Worm (Caenorhabditis elegans): ENCODE data around the gene rfs-1.
A peak's percentile ranks its signal among the peaks of the same experiment; 100 is the strongest.

Gene rfs-1

DNA sequence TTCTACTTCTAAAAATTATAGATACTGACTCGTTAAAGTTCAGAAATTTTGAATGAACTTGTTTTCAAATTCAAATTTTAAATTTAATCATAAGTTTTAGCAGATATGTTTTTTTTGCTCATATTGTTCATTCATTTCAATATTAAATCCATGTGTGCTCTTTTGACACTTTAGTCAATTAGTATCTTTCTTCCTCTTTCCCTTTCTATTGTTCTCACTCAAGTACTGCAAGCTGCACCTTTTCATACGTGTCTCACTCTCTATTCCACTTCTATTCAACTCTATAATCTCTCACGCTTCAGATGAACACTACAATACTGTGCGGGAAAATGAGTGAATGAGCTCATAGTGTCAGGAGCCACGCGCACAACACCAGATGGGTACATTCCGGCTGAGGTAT, 8.4 kb upstream of the rfs-1 start, which contains the start of gene C30A5.16:
TSS of gene C30A5.16 (plus strand) at position 301 of the 400 bp plus-strand sequence.
- no peak for TF ChIP-seq unc-55 (GFP tag; optimal IDR thresholded peaks at IDR 0.05)
- no peak for TF ChIP-seq ceh-18 (tag; optimal IDR thresholded peaks at IDR 0.05)
- TF ChIP-seq sox-2 (GFP tag; IDR thresholded peaks at IDR 0.05), result peak; percentile 24
- peak; percentile 75 for TF ChIP-seq ceh-31 (tag; optimal IDR thresholded peaks at IDR 0.05)

DNA sequence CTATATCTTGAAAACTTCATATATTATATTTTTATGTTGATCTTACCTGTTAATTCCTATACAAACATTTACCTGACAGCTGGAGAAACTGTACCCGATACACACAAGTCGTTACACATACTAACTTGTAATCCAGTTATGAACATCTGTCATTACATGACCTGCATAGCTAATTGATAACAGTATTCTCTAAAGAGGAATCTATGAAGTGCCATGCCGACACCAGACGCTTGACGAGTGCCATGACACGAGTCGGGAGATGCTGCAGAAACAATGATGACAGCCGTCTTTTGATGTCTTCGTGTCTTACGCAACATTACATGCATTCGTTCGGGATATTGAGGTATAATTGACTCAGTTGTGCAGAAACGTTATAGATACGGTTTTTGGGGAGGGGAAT, 6.2 kb upstream of the rfs-1 start:
- TF ChIP-seq ets-4 (tag; optimal IDR thresholded peaks at IDR 0.05) (no peak), unc-86 (tag; optimal IDR thresholded peaks at IDR 0.05) (peak; percentile 38)

DNA sequence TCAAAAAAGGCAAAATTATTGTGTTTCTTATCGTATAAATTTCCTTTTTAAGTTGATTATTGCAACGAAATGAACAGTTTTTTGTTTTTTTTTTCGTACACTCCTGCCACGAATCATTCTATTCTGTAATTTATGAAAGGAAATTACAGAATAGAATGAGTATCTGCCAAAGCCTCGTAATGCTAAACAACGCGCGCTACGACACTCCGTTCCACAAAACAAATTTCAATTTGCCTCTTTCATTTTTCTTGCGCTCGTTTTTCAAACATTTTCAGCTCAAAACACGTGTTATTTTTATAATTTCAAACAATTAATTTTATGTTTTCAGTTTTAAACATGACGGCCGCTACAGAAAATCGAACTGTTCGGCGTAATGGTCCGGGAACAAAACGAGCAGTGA, 1.5 kb upstream of the rfs-1 start, which contains the start of gene mob-4:
TSS of gene mob-4 (plus strand) at position 329 of the 400 bp plus-strand sequence.
- TF ChIP-seq ceh-34 (tag; optimal IDR thresholded peaks at IDR 0.05), result no peak
- no peak for TF ChIP-seq F13H6.1 (tag; optimal IDR thresholded peaks at IDR 0.05)
- no peak for TF ChIP-seq ceh-2 (tag; optimal IDR thresholded peaks at IDR 0.05)
- no peak for TF ChIP-seq tbx-2 (tag; optimal IDR thresholded peaks at IDR 0.05)
- no peak for TF ChIP-seq ttx-3 (tag; optimal IDR thresholded peaks at IDR 0.05)
- TF ChIP-seq ceh-14 (tag; optimal IDR thresholded peaks at IDR 0.05), result no peak
- no peak for TF ChIP-seq madf-2 (tag; optimal IDR thresholded peaks at IDR 0.05)

DNA sequence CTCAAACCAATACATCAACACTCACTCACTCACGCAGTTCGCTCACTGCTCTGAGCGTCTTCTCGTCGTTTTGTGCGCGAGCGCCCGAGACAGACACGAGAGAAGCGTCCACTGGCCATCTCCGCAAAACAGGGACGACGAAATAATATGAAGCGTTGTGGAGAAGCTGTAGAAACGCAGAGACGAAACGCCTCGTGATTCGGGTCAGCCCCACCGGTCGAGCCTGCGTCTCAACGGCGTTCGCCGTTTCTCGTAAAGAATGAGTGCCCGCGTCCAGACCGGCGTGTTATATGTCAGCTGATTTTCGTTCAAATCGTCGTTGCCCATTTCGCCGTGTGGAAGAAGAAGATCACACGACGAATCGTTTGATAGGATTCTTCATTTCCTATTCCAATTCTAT, 1.2 kb downstream of the rfs-1 start, which contains the start of gene fbxl-1:
TSS of gene fbxl-1 (plus strand) at position 320 of the 400 bp plus-strand sequence.
- TF ChIP-seq syd-9 (tag; optimal IDR thresholded peaks at IDR 0.05) (no peak), unc-55 (GFP tag; optimal IDR thresholded peaks at IDR 0.05) (peak; percentile 77), lim-6 (tag; optimal IDR thresholded peaks at IDR 0.05) (no peak), rnt-1 (tag; optimal IDR thresholded peaks at IDR 0.05) (peak; percentile 57), dmd-4 (tag; optimal IDR thresholded peaks at IDR 0.05; ENCODE audit: borderline replicate concordance) (no peak), unc-42 (tag; optimal IDR thresholded peaks at IDR 0.05) (peak; percentile 1), dve-1 (tag; optimal IDR thresholded peaks at IDR 0.05) (no peak), hlh-30 (tag; optimal IDR thresholded peaks at IDR 0.05; ENCODE audit: insufficient read depth) (peak; percentile 95), ceh-24 (tag; optimal IDR thresholded peaks at IDR 0.05) (no peak), elt-4 (tag; optimal IDR thresholded peaks at IDR 0.05) (no peak), zip-5 (tag; optimal IDR thresholded peaks at IDR 0.05) (no peak), pat-9 (tag; optimal IDR thresholded peaks at IDR 0.05) (no peak), sdc-2 (tag; optimal IDR thresholded peaks at IDR 0.05) (no peak), elt-2 (tag; optimal IDR thresholded peaks at IDR 0.05) (no peak), pha-2 (tag; optimal IDR thresholded peaks at IDR 0.05) (no peak), pqm-1 (tag; optimal IDR thresholded peaks at IDR 0.05) (no peak), tbx-2 (tag; optimal IDR thresholded peaks at IDR 0.05) (peak; percentile 66), ceh-34 (tag; optimal IDR thresholded peaks at IDR 0.05) (peak; percentile 73), npax-4 (tag; optimal IDR thresholded peaks at IDR 0.05) (no peak), fkh-6 (tag; optimal IDR thresholded peaks at IDR 0.05) (no peak), hlh-6 (tag; optimal IDR thresholded peaks at IDR 0.05) (no peak), lin-11 (tag; optimal IDR thresholded peaks at IDR 0.05) (no peak), hlh-15 (tag; optimal IDR thresholded peaks at IDR 0.05) (no peak), F13H6.1 (tag; optimal IDR thresholded peaks at IDR 0.05) (peak; percentile 13), ceh-14 (tag; optimal IDR thresholded peaks at IDR 0.05) (peak; percentile 13), nfya-1 (tag; optimal IDR thresholded peaks at IDR 0.05) (peak; percentile 52), ceh-6 (GFP tag; optimal IDR thresholded peaks at IDR 0.05) (no peak), pha-4 (tag; optimal IDR thresholded peaks at IDR 0.05) (no peak), ceh-22 (tag; optimal IDR thresholded peaks at IDR 0.05) (no peak), C38D4.7 (GFP tag; optimal IDR thresholded peaks at IDR 0.05) (no peak), ttx-3 (tag; optimal IDR thresholded peaks at IDR 0.05) (no peak), nhr-11 (tag; optimal IDR thresholded peaks at IDR 0.05) (no peak), ceh-2 (tag; optimal IDR thresholded peaks at IDR 0.05) (no peak), ceh-31 (tag; optimal IDR thresholded peaks at IDR 0.05) (peak; percentile 58), pros-1 (tag; optimal IDR thresholded peaks at IDR 0.05) (no peak), ceh-18 (tag; optimal IDR thresholded peaks at IDR 0.05) (peak; percentile 57), ceh-19 (GFP tag; optimal IDR thresholded peaks at IDR 0.05) (no peak), pag-3 (tag; optimal IDR thresholded peaks at IDR 0.05; ENCODE audit: borderline replicate concordance) (no peak), ztf-16 (tag; optimal IDR thresholded peaks at IDR 0.05) (peak; percentile 16), ref-2 (tag; optimal IDR thresholded peaks at IDR 0.05) (no peak), ama-1 (optimal IDR thresholded peaks at IDR 0.05) (no peak), che-1 (tag; optimal IDR thresholded peaks at IDR 0.05) (no peak), ahr-1 (tag; optimal IDR thresholded peaks at IDR 0.05) (no peak)

Data from whole organism, late embryonic.